Fruit fly (Drosophila melanogaster) whole organism, embryonic: ENCODE measurements around the gene Etfb.

ENCODE experiments used
- Awh ChIP-seq: fragments of 200-800 bp; sonication (Bioruptor generic); IDR thresholded peaks from 2 replicates; pipeline ENCODE4, ENCODE4 v1.3.6; 2022; ENCODE audit warnings: missing biosample characterization, missing genetic modification characterization
- BtbVII ChIP-seq: fragments of 200-800 bp; sonication (Bioruptor generic); optimal IDR thresholded peaks from 3 replicates; lab custom pipeline; 2017; ENCODE audit warnings: missing biosample characterization, mild to moderate bottlenecking, missing genetic modification characterization
- CG11504 ChIP-seq: fragments of 200-800 bp; sonication (Bioruptor generic); optimal IDR thresholded peaks from 3 replicates; lab custom pipeline; 2019; ENCODE audit warnings: missing biosample characterization, mild to moderate bottlenecking, missing genetic modification characterization, moderate library complexity
- CG11723 ChIP-seq: fragments of 200-800 bp; sonication (Bioruptor generic); optimal IDR thresholded peaks from 2 replicates; lab custom pipeline; 2017; ENCODE audit warnings: missing biosample characterization, mild to moderate bottlenecking, missing genetic modification characterization
- CG12219 ChIP-seq: fragments of 200-800 bp; sonication (Bioruptor generic); optimal IDR thresholded peaks from 3 replicates; lab custom pipeline; 2018; ENCODE audit warnings: missing biosample characterization, mild to moderate bottlenecking, missing genetic modification characterization
- CG12299 ChIP-seq: fragments of 200-800 bp; sonication (Bioruptor generic); optimal IDR thresholded peaks from 2 replicates; lab custom pipeline; 2018; ENCODE audit warnings: missing biosample characterization, mild to moderate bottlenecking, missing genetic modification characterization
- CG12744 ChIP-seq: fragments of 200-800 bp; sonication (Bioruptor generic); optimal IDR thresholded peaks from 2 replicates; lab custom pipeline; 2016; ENCODE audit warnings: missing biosample characterization, missing genetic modification characterization
- CG16815 ChIP-seq: fragments of 200-800 bp; sonication (Bioruptor generic); optimal IDR thresholded peaks from 3 replicates; lab custom pipeline; 2017; ENCODE audit warnings: missing biosample characterization, mild to moderate bottlenecking, missing genetic modification characterization
- CG17829 ChIP-seq: fragments of 200-800 bp; optimal IDR thresholded peaks from 2 replicates; lab custom pipeline; 2019; ENCODE audit warnings: missing biosample characterization, mild to moderate bottlenecking, missing genetic modification characterization, moderate library complexity
- CG18011 ChIP-seq: fragments of 200-800 bp; sonication (Bioruptor generic); optimal IDR thresholded peaks from 2 replicates; lab custom pipeline; 2017; ENCODE audit warnings: missing biosample characterization, missing genetic modification characterization, mild to moderate bottlenecking, moderate library complexity, missing genotype
- CG18619 ChIP-seq: fragments of 200-800 bp; sonication (Bioruptor generic); optimal IDR thresholded peaks from 3 replicates; lab custom pipeline; 2017; ENCODE audit warnings: missing biosample characterization, mild to moderate bottlenecking, missing genetic modification characterization
- CG30403 ChIP-seq: fragments of 200-800 bp; sonication (Bioruptor generic); optimal IDR thresholded peaks from 3 replicates; lab custom pipeline; 2016; ENCODE audit warnings: missing biosample characterization, missing genetic modification characterization
- CG3163 ChIP-seq: fragments of 200-800 bp; sonication (Bioruptor generic); optimal IDR thresholded peaks from 3 replicates; lab custom pipeline; 2016; ENCODE audit warnings: missing biosample characterization, missing genetic modification characterization
- CG33213 ChIP-seq: fragments of 200-800 bp; sonication (Bioruptor generic); optimal IDR thresholded peaks from 3 replicates; lab custom pipeline; 2016; ENCODE audit warnings: missing biosample characterization, missing genetic modification characterization
- CG6254 ChIP-seq: fragments of 200-800 bp; sonication (Bioruptor generic); optimal IDR thresholded peaks from 3 replicates; lab custom pipeline; 2017; ENCODE audit warnings: mild to moderate bottlenecking, missing biosample characterization, missing genetic modification reagents, missing genetic modification characterization
- CG6689 ChIP-seq: fragments of 200-800 bp; sonication (Bioruptor generic); IDR thresholded peaks from 2 replicates; pipeline ENCODE4 v1.3.6; 2022; ENCODE audit warnings: missing biosample characterization, missing genetic modification characterization
- CG6765 ChIP-seq: fragments of 200-800 bp; sonication (Bioruptor generic); optimal IDR thresholded peaks from 3 replicates; lab custom pipeline; 2017; ENCODE audit warnings: missing biosample characterization, mild to moderate bottlenecking, missing genetic modification characterization
- Chrac-16 ChIP-seq: fragments of 200-800 bp; sonication (Bioruptor generic); optimal IDR thresholded peaks from 3 replicates; lab custom pipeline; 2016; ENCODE audit warnings: missing biosample characterization, missing genetic modification characterization
- Dad ChIP-seq: fragments of 200-800 bp; sonication (Bioruptor generic); optimal IDR thresholded peaks from 3 replicates; lab custom pipeline; 2016; ENCODE audit warnings: missing biosample characterization, missing genetic modification characterization
- Eip74EF ChIP-seq, 2 experiments: fragments of 200-800 bp in 1 of 2; fragments of >200 bp in 1 of 2; sonication (Bioruptor generic) in 1 of 2; optimal IDR thresholded peaks; 2 replicates each; lab custom pipeline; 2017 to 2019; ENCODE audit warnings: missing biosample characterization in 2 of 2, missing genetic modification characterization in 2 of 2, mild to moderate bottlenecking in 1 of 2, moderate library complexity in 1 of 2
- Ets97D ChIP-seq: fragments of 200-800 bp; sonication (Bioruptor generic); optimal IDR thresholded peaks from 3 replicates; lab custom pipeline; 2016; ENCODE audit warnings: missing biosample characterization, missing genetic modification characterization
- Fer1 ChIP-seq: fragments of 200-800 bp; sonication (Bioruptor generic); optimal IDR thresholded peaks from 2 replicates; lab custom pipeline; 2017; ENCODE audit warnings: missing biosample characterization, mild to moderate bottlenecking, missing genetic modification characterization
- Fer3 ChIP-seq: fragments of 200-800 bp; sonication (Bioruptor generic); optimal IDR thresholded peaks from 2 replicates; lab custom pipeline; 2018; ENCODE audit warnings: missing biosample characterization, mild to moderate bottlenecking, missing genetic modification characterization, moderate library complexity
- Hey ChIP-seq: fragments of 200-800 bp; sonication (Bioruptor generic); optimal IDR thresholded peaks from 3 replicates; lab custom pipeline; 2018; ENCODE audit warnings: missing biosample characterization, mild to moderate bottlenecking, missing genetic modification characterization
- Hr3 ChIP-seq: fragments of 200-800 bp; sonication (Bioruptor generic); optimal IDR thresholded peaks from 3 replicates; lab custom pipeline; 2016; ENCODE audit warnings: missing biosample characterization, missing genetic modification characterization
- MBD-R2 ChIP-seq: fragments of 200-800 bp; sonication (Bioruptor generic); IDR thresholded peaks from 2 replicates; pipeline ENCODE4 v1.3.6; 2022; ENCODE audit warnings: missing biosample characterization, missing genetic modification characterization
- Pdp1 ChIP-seq, 2 experiments: fragments of 200-800 bp; sonication (Bioruptor generic); optimal IDR thresholded peaks; 3 replicates each; lab custom pipeline; 2016; ENCODE audit warnings: missing biosample characterization in 2 of 2, missing genetic modification characterization in 2 of 2, mild to moderate bottlenecking in 1 of 2, moderate library complexity in 1 of 2
- Poxn ChIP-seq: fragments of 200-800 bp; sonication (Bioruptor generic); IDR thresholded peaks from 2 replicates; pipeline ENCODE4 v1.3.6; 2022; ENCODE audit warnings: missing biosample characterization, missing genetic modification characterization
- Spps ChIP-seq: fragments of 200-800 bp; sonication (Bioruptor generic); optimal IDR thresholded peaks from 2 replicates; lab custom pipeline; 2018; ENCODE audit warnings: missing biosample characterization, mild to moderate bottlenecking, missing genetic modification characterization
- aop ChIP-seq: fragments of 200-800 bp; sonication (Bioruptor generic); IDR thresholded peaks from 2 replicates; pipeline ENCODE4 v1.3.6; 2022; ENCODE audit warnings: missing biosample characterization, missing genetic modification characterization
- cad ChIP-seq: fragments of >200 bp; optimal IDR thresholded peaks from 2 replicates; lab custom pipeline; 2017; ENCODE audit warnings: missing biosample characterization, missing genetic modification characterization
- crc ChIP-seq: fragments of 200-800 bp; sonication (Bioruptor generic); optimal IDR thresholded peaks from 2 replicates; lab custom pipeline; 2016; ENCODE audit warnings: missing biosample characterization, missing genetic modification characterization
- disco-r ChIP-seq: fragments of 200-800 bp; sonication (Bioruptor generic); optimal IDR thresholded peaks from 2 replicates; lab custom pipeline; 2016; ENCODE audit warnings: missing biosample characterization, missing genetic modification characterization
- eve ChIP-seq, 2 experiments: fragments of >200 bp; optimal IDR thresholded peaks; 2 replicates each; lab custom pipeline; 2017; ENCODE audit warnings: missing biosample characterization in 2 of 2, missing genetic modification characterization in 2 of 2
- ftz-f1 ChIP-seq: fragments of 200-800 bp; sonication (Bioruptor generic); optimal IDR thresholded peaks from 2 replicates; lab custom pipeline; 2016; ENCODE audit warnings: missing biosample characterization, missing genetic modification characterization
- gem ChIP-seq: fragments of 200-800 bp; sonication (Bioruptor generic); optimal IDR thresholded peaks from 2 replicates; lab custom pipeline; 2019; ENCODE audit warnings: missing biosample characterization, mild to moderate bottlenecking, missing genetic modification characterization, moderate library complexity
- insv ChIP-seq, 2 experiments: fragments of 200-800 bp; sonication (Bioruptor generic); optimal IDR thresholded peaks; 3 replicates each; lab custom pipeline; 2016 to 2018; ENCODE audit warnings: missing biosample characterization in 2 of 2, missing genetic modification characterization in 2 of 2
- knrl ChIP-seq: fragments of 200-800 bp; sonication (Bioruptor generic); IDR thresholded peaks from 3 replicates; pipeline ENCODE4 v1.3.6; 2022; ENCODE audit warnings: missing biosample characterization, missing genetic modification characterization; ENCODE audit not compliant: partially characterized antibody
- nau ChIP-seq: fragments of 200-800 bp; sonication (Bioruptor generic); optimal IDR thresholded peaks from 3 replicates; lab custom pipeline; 2017; ENCODE audit warnings: missing biosample characterization, mild to moderate bottlenecking, missing genetic modification characterization, missing genetic modification reagents
- nmo ChIP-seq: fragments of 200-800 bp; sonication (Bioruptor generic); optimal IDR thresholded peaks from 2 replicates; lab custom pipeline; 2018; ENCODE audit warnings: missing biosample characterization, mild to moderate bottlenecking, missing genetic modification characterization, moderate library complexity
- odd ChIP-seq: fragments of 200-800 bp; sonication (Bioruptor generic); optimal IDR thresholded peaks from 2 replicates; lab custom pipeline; 2017; ENCODE audit warnings: missing biosample characterization, mild to moderate bottlenecking, missing genetic modification characterization
- p53 ChIP-seq: fragments of 200-800 bp; sonication (Bioruptor generic); optimal IDR thresholded peaks from 2 replicates; lab custom pipeline; 2016; ENCODE audit warnings: missing biosample characterization, missing genetic modification characterization
- sens ChIP-seq: fragments of 200-800 bp; sonication (Bioruptor generic); peaks from one replicate; lab custom pipeline; 2016; ENCODE audit warnings: missing biosample characterization, missing genetic modification characterization
- shn ChIP-seq: fragments of 200-800 bp; sonication (Bioruptor generic); optimal IDR thresholded peaks from 3 replicates; lab custom pipeline; 2016; ENCODE audit warnings: missing biosample characterization, missing genetic modification characterization
- stwl ChIP-seq: fragments of 200-800 bp; sonication (Bioruptor generic); optimal IDR thresholded peaks from 3 replicates; lab custom pipeline; 2018; ENCODE audit warnings: missing biosample characterization, mild to moderate bottlenecking, missing genetic modification characterization, moderate library complexity
- tap ChIP-seq: fragments of 200-800 bp; optimal IDR thresholded peaks from 3 replicates; lab custom pipeline; 2019; ENCODE audit warnings: missing biosample characterization, mild to moderate bottlenecking, missing genetic modification characterization, moderate library complexity
- tna ChIP-seq: fragments of 200-800 bp; sonication (Bioruptor generic); IDR thresholded peaks from 2 replicates; pipeline ENCODE4 v1.3.6; 2022; ENCODE audit warnings: missing biosample characterization, missing genetic modification characterization; ENCODE audit not compliant: partially characterized antibody
- trem ChIP-seq: fragments of 200-800 bp; optimal IDR thresholded peaks from 3 replicates; lab custom pipeline; 2019; ENCODE audit warnings: missing biosample characterization, mild to moderate bottlenecking, missing genetic modification characterization, moderate library complexity
- tx ChIP-seq: fragments of 200-800 bp; sonication (Bioruptor generic); optimal IDR thresholded peaks from 2 replicates; lab custom pipeline; 2016; ENCODE audit warnings: missing biosample characterization, missing genetic modification characterization
- vfl ChIP-seq: fragments of 200-800 bp; sonication (Bioruptor generic); optimal IDR thresholded peaks from 2 replicates; lab custom pipeline; 2016; ENCODE audit warnings: missing biosample characterization, missing genetic modification characterization

Gene Etfb

dm6 chr3R:29773833-29774324, 28.9 kb downstream of the Etfb start (continued):
- TF ChIP-seq CG6254 (GFP tag; lab: Kevin White, UChicago) (peak; percentile 21), insv (GFP tag; optimal IDR thresholded peaks at IDR 0.05; lab: Kevin White, UChicago) (no peak), CG18011 (peak; percentile 25), tna (GFP tag; lab: Robert Waterston, UW) (no peak), CG12299 (tag; lab: Kevin White, UChicago) (peak; percentile 12), odd (GFP tag; lab: Kevin White, UChicago) (peak; percentile 61), crc (GFP tag; lab: Kevin White, UChicago) (peak; percentile 55), BtbVII (GFP tag; lab: Kevin White, UChicago) (peak; percentile 33), ftz-f1 (GFP tag; lab: Kevin White, UChicago) (no peak), Eip74EF (GFP tag; optimal IDR thresholded peaks at IDR 0.05; lab: Kevin White, UChicago) (peak in 1 of 2 experiments; percentile 56), Fer3 (tag; lab: Kevin White, UChicago) (peak; percentile 84), Awh (GFP tag; lab: Robert Waterston, UW) (no peak), Fer1 (GFP tag; lab: Kevin White, UChicago) (peak; percentile 61), nau (no peak), CG6689 (GFP tag; lab: Robert Waterston, UW) (peak; percentile 58), CG12744 (GFP tag; lab: Kevin White, UChicago) (peak; percentile 9), stwl (tag; lab: Kevin White, UChicago) (no peak), tap (tag; lab: Kevin White, UChicago) (peak; percentile 28), CG11504 (peak; percentile 78), sens (GFP tag; lab: Kevin White, UChicago) (peak; percentile 93), CG16815 (GFP tag; lab: Kevin White, UChicago) (peak; percentile 77), p53 (GFP tag; lab: Kevin White, UChicago) (peak; percentile 26), Hey (tag; lab: Kevin White, UChicago) (no peak), disco-r (GFP tag; lab: Kevin White, UChicago) (peak; percentile 48), Pdp1 (GFP tag; optimal IDR thresholded peaks at IDR 0.05; lab: Kevin White, UChicago) (peak; percentile 65 to 70), aop (GFP tag; lab: Robert Waterston, UW) (no peak), Dad (peak; percentile 26), MBD-R2 (GFP tag; lab: Robert Waterston, UW) (peak; percentile 56; the same call in 1 of the 2 replicates), gem (tag; lab: Kevin White, UChicago) (peak; percentile 84), CG18619 (GFP tag; lab: Kevin White, UChicago) (peak; percentile 78), CG3163 (GFP tag; lab: Kevin White, UChicago) (peak; percentile 57), CG11723 (peak; percentile 41), Hr3 (GFP tag; lab: Kevin White, UChicago) (peak; percentile 61), Poxn (peak; percentile 57; the same call in 1 of the 2 replicates), vfl (peak; percentile 64), Chrac-16 (GFP tag; lab: Kevin White, UChicago) (peak; percentile 62), CG12219 (GFP tag; lab: Kevin White, UChicago) (peak; percentile 59), CG30403 (GFP tag; lab: Kevin White, UChicago) (peak; percentile 82), knrl (GFP tag; lab: Robert Waterston, UW) (no peak), Ets97D (GFP tag; lab: Kevin White, UChicago) (peak; percentile 31), CG6765 (GFP tag; lab: Kevin White, UChicago) (peak; percentile 59), eve (GFP tag; optimal IDR thresholded peaks at IDR 0.05; lab: Kevin White, UChicago) (peak in 1 of 2 experiments; percentile 96), nmo (GFP tag; lab: Kevin White, UChicago) (peak; percentile 83), trem (tag; lab: Kevin White, UChicago) (no peak), tx (GFP tag; lab: Kevin White, UChicago) (peak; percentile 68), cad (no peak), CG17829 (peak; percentile 35), shn (GFP tag; lab: Kevin White, UChicago) (peak; percentile 89), CG33213 (GFP tag; lab: Kevin White, UChicago) (peak; percentile 52), Spps (tag; lab: Kevin White, UChicago) (no peak)
